Fruit fly (Drosophila melanogaster) whole organism, embryonic: ENCODE results near the gene CG15894.
A peak's percentile ranks its signal among the peaks of the same experiment; 100 is the strongest.

Source experiments
- C15 ChIP-seq: fragments of 200-800 bp; sonication (Bioruptor generic); IDR thresholded peaks from 3 replicates; pipeline ENCODE4 v1.3.6; 2022; ENCODE audit warnings: missing biosample characterization, missing genetic modification characterization
- CG10321 ChIP-seq: fragments of 200-800 bp; sonication (Bioruptor generic); IDR thresholded peaks from 2 replicates; pipeline ENCODE4 v1.3.6; 2022; ENCODE audit warnings: missing biosample characterization, missing genetic modification characterization
- CG10543 ChIP-seq: fragments of 200-800 bp; sonication (Bioruptor generic); optimal IDR thresholded peaks from 3 replicates; lab custom pipeline; 2017; ENCODE audit warnings: missing biosample characterization, mild to moderate bottlenecking, missing genetic modification characterization, moderate library complexity
- CG10979 ChIP-seq: fragments of 200-800 bp; sonication (Bioruptor generic); optimal IDR thresholded peaks from 2 replicates; lab custom pipeline; 2018; ENCODE audit warnings: missing biosample characterization, mild to moderate bottlenecking, missing genetic modification characterization, moderate library complexity
- CG11247 ChIP-seq: fragments of 200-800 bp; sonication (Bioruptor generic); IDR thresholded peaks from 2 replicates; pipeline ENCODE4 v1.3.6; 2022; ENCODE audit warnings: missing biosample characterization, missing genetic modification characterization
- CG11696 ChIP-seq: fragments of 200-800 bp; sonication (Bioruptor generic); IDR thresholded peaks from 2 replicates; pipeline ENCODE4 v1.3.6; 2022; ENCODE audit warnings: missing biosample characterization, missing genetic modification characterization
- CG12299 ChIP-seq: fragments of 200-800 bp; sonication (Bioruptor generic); optimal IDR thresholded peaks from 2 replicates; lab custom pipeline; 2018; ENCODE audit warnings: missing biosample characterization, mild to moderate bottlenecking, missing genetic modification characterization
- CG14014 ChIP-seq: fragments of 200-800 bp; sonication (Bioruptor generic); IDR thresholded peaks from 2 replicates; pipeline ENCODE4 v1.3.6; 2022; ENCODE audit warnings: missing biosample characterization, missing genetic modification characterization
- CG14965 ChIP-seq: fragments of 200-800 bp; sonication (Bioruptor generic); optimal IDR thresholded peaks from 2 replicates; lab custom pipeline; 2016; ENCODE audit warnings: missing biosample characterization, missing genetic modification characterization, borderline replicate concordance
- CG1603 ChIP-seq: fragments of 200-800 bp; sonication (Bioruptor generic); optimal IDR thresholded peaks from 2 replicates; lab custom pipeline; 2019; ENCODE audit warnings: missing biosample characterization, mild to moderate bottlenecking, missing genetic modification characterization, moderate library complexity
- CG16813 ChIP-seq: fragments of 200-800 bp; sonication (Bioruptor generic); IDR thresholded peaks from 3 replicates; pipeline ENCODE4 v1.3.6; 2022; ENCODE audit warnings: missing biosample characterization, missing genetic modification characterization; ENCODE audit not compliant: partially characterized antibody
- CG17361 ChIP-seq: fragments of 200-800 bp; sonication (Bioruptor generic); IDR thresholded peaks from 3 replicates; pipeline ENCODE4 v1.3.6; 2022; ENCODE audit warnings: missing biosample characterization, missing genetic modification characterization
- CG17385 ChIP-seq: fragments of 200-800 bp; sonication (Bioruptor generic); optimal IDR thresholded peaks from 3 replicates; lab custom pipeline; 2018; ENCODE audit warnings: missing biosample characterization, mild to moderate bottlenecking, missing genetic modification characterization
- CG17829 ChIP-seq: fragments of 200-800 bp; optimal IDR thresholded peaks from 2 replicates; lab custom pipeline; 2019; ENCODE audit warnings: missing biosample characterization, mild to moderate bottlenecking, missing genetic modification characterization, moderate library complexity
- CG17912 ChIP-seq: fragments of 200-800 bp; sonication (Bioruptor generic); optimal IDR thresholded peaks from 2 replicates; lab custom pipeline; 2018; ENCODE audit warnings: missing biosample characterization, mild to moderate bottlenecking, missing genetic modification characterization
- CG2129 ChIP-seq: fragments of 200-800 bp; sonication (Bioruptor generic); IDR thresholded peaks from 2 replicates; pipeline ENCODE4 v1.3.6; 2022; ENCODE audit warnings: missing biosample characterization, missing genetic modification characterization; ENCODE audit not compliant: partially characterized antibody
- CG2875 ChIP-seq: fragments of 200-800 bp; sonication (Bioruptor generic); optimal IDR thresholded peaks from 2 replicates; lab custom pipeline; 2017; ENCODE audit warnings: missing biosample characterization, mild to moderate bottlenecking, missing genetic modification characterization, missing genetic modification reagents
- CG30431 ChIP-seq: fragments of 200-800 bp; sonication (Bioruptor generic); optimal IDR thresholded peaks from 2 replicates; lab custom pipeline; 2017; ENCODE audit warnings: missing biosample characterization, missing genetic modification characterization
- CG31441 ChIP-seq: fragments of 200-800 bp; sonication (Bioruptor generic); IDR thresholded peaks from 2 replicates; pipeline ENCODE4 v1.3.6; 2022; ENCODE audit warnings: missing biosample characterization, missing genetic modification characterization
- CG6175 ChIP-seq: fragments of 200-800 bp; sonication (Bioruptor generic); IDR thresholded peaks from 3 replicates; pipeline ENCODE4 v1.3.6; 2022; ENCODE audit warnings: missing biosample characterization, missing genetic modification characterization
- CG7556 ChIP-seq: fragments of 200-800 bp; sonication (Bioruptor generic); optimal IDR thresholded peaks from 2 replicates; lab custom pipeline; 2017; ENCODE audit warnings: missing biosample characterization, mild to moderate bottlenecking, missing genetic modification characterization
- CG7928 ChIP-seq: fragments of 200-800 bp; sonication (Bioruptor generic); optimal IDR thresholded peaks from 2 replicates; lab custom pipeline; 2017; ENCODE audit warnings: missing biosample characterization, mild to moderate bottlenecking, missing genetic modification characterization
- CG9609 ChIP-seq: fragments of 200-800 bp; sonication (Bioruptor generic); optimal IDR thresholded peaks from 3 replicates; lab custom pipeline; 2016; ENCODE audit warnings: missing biosample characterization, missing genetic modification characterization
- Chrac-16 ChIP-seq: fragments of 200-800 bp; sonication (Bioruptor generic); optimal IDR thresholded peaks from 3 replicates; lab custom pipeline; 2016; ENCODE audit warnings: missing biosample characterization, missing genetic modification characterization
- Dip2 ChIP-seq: fragments of 200-800 bp; sonication (Bioruptor generic); IDR thresholded peaks from 2 replicates; pipeline ENCODE4 v1.3.6; 2022; ENCODE audit warnings: missing biosample characterization, missing genetic modification characterization
- Dref ChIP-seq: fragments of 200-800 bp; sonication (Bioruptor generic); IDR thresholded peaks from 2 replicates; pipeline ENCODE4 v1.3.6; 2022; ENCODE audit warnings: missing biosample characterization, missing genetic modification characterization
- E2f1 ChIP-seq: fragments of 200-800 bp; sonication (Bioruptor generic); IDR thresholded peaks from 2 replicates; pipeline ENCODE4 v1.3.6; 2022; ENCODE audit warnings: missing biosample characterization, missing genetic modification characterization
- Hey ChIP-seq: fragments of 200-800 bp; sonication (Bioruptor generic); optimal IDR thresholded peaks from 3 replicates; lab custom pipeline; 2018; ENCODE audit warnings: missing biosample characterization, mild to moderate bottlenecking, missing genetic modification characterization
- HmgD ChIP-seq: fragments of 200-800 bp; sonication (Bioruptor generic); optimal IDR thresholded peaks from 3 replicates; lab custom pipeline; 2016; ENCODE audit warnings: missing biosample characterization, missing genetic modification characterization
- Jarid2 ChIP-seq: fragments of 200-800 bp; sonication (Bioruptor generic); optimal IDR thresholded peaks from 3 replicates; lab custom pipeline; 2017; ENCODE audit warnings: mild to moderate bottlenecking, missing biosample characterization, missing genetic modification reagents, missing genetic modification characterization
- Nf-YA ChIP-seq: fragments of 200-800 bp; sonication (Bioruptor generic); IDR thresholded peaks from 2 replicates; pipeline ENCODE4 v1.3.6; 2022; ENCODE audit warnings: missing biosample characterization, missing genetic modification characterization
- Poxn ChIP-seq: fragments of 200-800 bp; sonication (Bioruptor generic); IDR thresholded peaks from 2 replicates; pipeline ENCODE4 v1.3.6; 2022; ENCODE audit warnings: missing biosample characterization, missing genetic modification characterization
- Ravus ChIP-seq: fragments of 200-800 bp; sonication (Bioruptor generic); IDR thresholded peaks from 2 replicates; pipeline ENCODE4 v1.3.6; 2022; ENCODE audit warnings: missing biosample characterization, missing genetic modification characterization
- Sry-β ChIP-seq: fragments of 200-800 bp; sonication (Bioruptor generic); optimal IDR thresholded peaks from 2 replicates; lab custom pipeline; 2018; ENCODE audit warnings: missing biosample characterization, mild to moderate bottlenecking, missing genetic modification characterization, moderate library complexity
- Ssrp ChIP-seq: fragments of 200-800 bp; sonication (Bioruptor generic); optimal IDR thresholded peaks from 2 replicates; lab custom pipeline; 2018; ENCODE audit warnings: missing biosample characterization, mild to moderate bottlenecking, missing genetic modification characterization, moderate library complexity
- Usf ChIP-seq: fragments of 200-800 bp; sonication (Bioruptor generic); optimal IDR thresholded peaks from 2 replicates; lab custom pipeline; 2017; ENCODE audit warnings: missing genotype, missing biosample characterization, missing genetic modification characterization
- ara ChIP-seq: fragments of 200-800 bp; sonication (Bioruptor generic); IDR thresholded peaks from 2 replicates; pipeline ENCODE4 v1.3.6; 2022; ENCODE audit warnings: missing biosample characterization, missing genetic modification characterization
- cad ChIP-seq: fragments of >200 bp; optimal IDR thresholded peaks from 2 replicates; lab custom pipeline; 2017; ENCODE audit warnings: missing biosample characterization, missing genetic modification characterization
- corto ChIP-seq: fragments of 200-800 bp; sonication (Bioruptor generic); optimal IDR thresholded peaks from 2 replicates; lab custom pipeline; 2016; ENCODE audit warnings: missing biosample characterization, mild to moderate bottlenecking, missing genetic modification characterization, moderate library complexity
- en ChIP-seq: fragments of 200-800 bp; sonication (Bioruptor generic); optimal IDR thresholded peaks from 2 replicates; lab custom pipeline; 2016; ENCODE audit warnings: missing biosample characterization, missing genetic modification characterization
- fd96Cb ChIP-seq: fragments of 200-800 bp; sonication (Bioruptor generic); optimal IDR thresholded peaks from 2 replicates; lab custom pipeline; 2018; ENCODE audit warnings: missing biosample characterization, mild to moderate bottlenecking, missing genetic modification characterization, moderate library complexity
- kah ChIP-seq: fragments of 200-800 bp; sonication (Bioruptor generic); optimal IDR thresholded peaks from 2 replicates; lab custom pipeline; 2018; ENCODE audit warnings: missing biosample characterization, mild to moderate bottlenecking, missing genetic modification characterization
- lab ChIP-seq: fragments of 200-800 bp; sonication (Bioruptor generic); optimal IDR thresholded peaks from 3 replicates; lab custom pipeline; 2017; ENCODE audit warnings: missing biosample characterization, missing genetic modification characterization, mild to moderate bottlenecking, moderate library complexity, missing genetic modification reagents
- nerfin-2 ChIP-seq: fragments of 200-800 bp; sonication (Bioruptor generic); IDR thresholded peaks from 2 replicates; pipeline ENCODE4 v1.3.6; 2022; ENCODE audit warnings: missing biosample characterization, missing genetic modification characterization; ENCODE audit not compliant: partially characterized antibody
- seq ChIP-seq: fragments of 200-800 bp; sonication (Bioruptor generic); IDR thresholded peaks from 2 replicates; pipeline ENCODE4 v1.3.6; 2022; ENCODE audit warnings: missing biosample characterization, missing genetic modification characterization
- slou ChIP-seq: fragments of 200-800 bp; sonication (Bioruptor generic); optimal IDR thresholded peaks from 3 replicates; lab custom pipeline; 2016; ENCODE audit warnings: missing biosample characterization, missing genetic modification characterization
- sna ChIP-seq: fragments of 200-800 bp; sonication (Bioruptor generic); IDR thresholded peaks from 2 replicates; pipeline ENCODE4 v1.3.6; 2022; ENCODE audit warnings: missing biosample characterization, missing genetic modification characterization; ENCODE audit not compliant: partially characterized antibody
- so ChIP-seq: fragments of 200-800 bp; sonication (Bioruptor generic); IDR thresholded peaks from 3 replicates; pipeline ENCODE4 v1.3.6; 2022; ENCODE audit warnings: missing biosample characterization, missing genetic modification characterization
- sob ChIP-seq: fragments of 200-800 bp; sonication (Bioruptor generic); IDR thresholded peaks from 2 replicates; pipeline ENCODE4 v1.3.6; 2022; ENCODE audit warnings: missing biosample characterization, missing genetic modification characterization

Gene CG15894

DNA sequence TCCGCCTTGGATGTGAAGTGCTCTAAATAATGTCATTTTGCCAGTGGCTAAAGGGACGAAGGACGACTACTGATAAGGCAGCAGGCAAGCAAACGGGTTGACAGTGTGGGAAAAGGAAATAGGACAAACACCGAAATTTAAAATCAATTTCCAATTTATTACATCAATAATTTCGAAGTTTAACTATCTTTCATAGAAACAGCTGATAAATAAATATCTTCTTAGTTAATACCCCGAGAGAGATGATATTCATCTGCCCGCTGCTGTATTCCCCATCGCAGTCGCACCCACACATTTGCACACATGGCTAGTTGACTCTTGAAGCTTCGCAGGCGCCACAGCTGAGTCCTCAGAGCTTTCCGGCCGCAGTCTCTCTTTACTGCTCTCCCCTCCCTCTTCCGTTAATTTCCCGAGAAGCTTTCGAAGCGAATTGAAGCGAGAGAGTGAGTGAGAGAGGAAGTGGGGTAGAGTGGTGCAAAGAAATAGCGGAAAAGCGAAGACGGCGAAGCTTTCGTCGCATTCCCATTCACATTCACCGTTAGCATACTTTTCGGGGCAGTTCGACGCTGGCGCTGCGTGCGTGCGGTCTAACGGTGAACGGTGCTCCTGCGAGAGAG is 8.0 kb downstream of the CG15894 start (continued):
- TF ChIP-seq CG14965, result no peak
- no peak for TF ChIP-seq CG17912
- no peak for TF ChIP-seq Usf (GFP tag; lab: Kevin White, UChicago)
- peak; percentile 55; the same call in 1 of the 3 replicates for TF ChIP-seq so
- TF ChIP-seq Nf-YA (GFP tag; lab: Robert Waterston, UW), result no peak
- peak; percentile 1 for TF ChIP-seq slou (GFP tag; lab: Kevin White, UChicago)
- TF ChIP-seq sob (GFP tag; lab: Robert Waterston, UW), result peak; percentile 74
- TF ChIP-seq CG16813 (GFP tag; lab: Robert Waterston, UW), result no peak
- no peak for TF ChIP-seq Sry-β
- peak; percentile 85 for TF ChIP-seq CG7556
- no peak for TF ChIP-seq sna
- TF ChIP-seq CG14014 (GFP tag; lab: Robert Waterston, UW), result peak; percentile 78
- TF ChIP-seq CG2875, result no peak
- TF ChIP-seq ara (GFP tag; lab: Robert Waterston, UW), result peak; percentile 33; the same call in 1 of the 2 replicates
- TF ChIP-seq Ssrp, result no peak
- TF ChIP-seq Jarid2 (GFP tag; lab: Kevin White, UChicago), result no peak
- TF ChIP-seq Poxn (GFP tag; lab: Robert Waterston, UW), result peak; percentile 29; the same call in 1 of the 2 replicates
- no peak for TF ChIP-seq CG10321 (GFP tag; lab: Robert Waterston, UW)
- TF ChIP-seq CG17829, result no peak
- TF ChIP-seq corto, result no peak
- TF ChIP-seq CG10543 (GFP tag; lab: Kevin White, UChicago), result peak; percentile 66
- peak; percentile 35 for TF ChIP-seq CG12299 (tag; lab: Kevin White, UChicago)
- TF ChIP-seq CG1603 (tag; lab: Kevin White, UChicago), result peak; percentile 69
- peak; percentile 42 for TF ChIP-seq fd96Cb (tag; lab: Kevin White, UChicago)
- peak; percentile 72 for TF ChIP-seq CG11696 (GFP tag; lab: Robert Waterston, UW)
- no peak for TF ChIP-seq C15
- no peak for TF ChIP-seq Dip2 (GFP tag; lab: Robert Waterston, UW)
- TF ChIP-seq CG6175, result peak; percentile 44; the same call in 1 of the 3 replicates
- peak; percentile 86 for TF ChIP-seq lab (GFP tag; lab: Kevin White, UChicago)
- no peak for TF ChIP-seq CG9609 (GFP tag; lab: Kevin White, UChicago)
- peak; percentile 18 for TF ChIP-seq Chrac-16 (GFP tag; lab: Kevin White, UChicago)
- TF ChIP-seq CG30431 (GFP tag; lab: Kevin White, UChicago), result no peak
- peak; percentile 3; the same call in 1 of the 2 replicates for TF ChIP-seq Ravus (GFP tag; lab: Robert Waterston, UW)
- no peak for TF ChIP-seq en (GFP tag; lab: Kevin White, UChicago)
- TF ChIP-seq CG11247 (GFP tag; lab: Robert Waterston, UW), result peak; percentile 66
- TF ChIP-seq CG31441, result peak; percentile 51
- TF ChIP-seq Hey (tag; lab: Kevin White, UChicago), result no peak
- TF ChIP-seq cad (GFP tag; lab: Kevin White, UChicago), result no peak
- TF ChIP-seq CG17385 (GFP tag; lab: Kevin White, UChicago), result peak; percentile 67
- TF ChIP-seq Dref (GFP tag; lab: Robert Waterston, UW), result no peak
- no peak for TF ChIP-seq HmgD (GFP tag; lab: Kevin White, UChicago)
- peak; percentile 58 for TF ChIP-seq E2f1 (GFP tag; lab: Robert Waterston, UW)
- TF ChIP-seq nerfin-2 (GFP tag; lab: Robert Waterston, UW), result no peak
- no peak; the same call in 2 of the 3 replicates for TF ChIP-seq CG17361 (GFP tag; lab: Robert Waterston, UW)
- peak; percentile 69 for TF ChIP-seq seq
- TF ChIP-seq CG2129 (GFP tag; lab: Robert Waterston, UW), result no peak
- TF ChIP-seq CG7928, result peak; percentile 7
- no peak for TF ChIP-seq kah (GFP tag; lab: Kevin White, UChicago)
- TF ChIP-seq CG10979 (tag; lab: Kevin White, UChicago), result no peak
